Fruit fly (Drosophila melanogaster) whole organism, embryonic: ENCODE results near the gene HDAC4.

Experiments used
- Abd-B ChIP-seq: fragments of 200-800 bp; sonication (Bioruptor generic); optimal IDR thresholded peaks from 2 replicates; lab custom pipeline; 2018; ENCODE audit warnings: missing biosample characterization, mild to moderate bottlenecking, missing genetic modification characterization, moderate library complexity
- CG10274 ChIP-seq: fragments of 200-800 bp; sonication (Bioruptor generic); optimal IDR thresholded peaks from 3 replicates; lab custom pipeline; 2017; ENCODE audit warnings: missing biosample characterization, mild to moderate bottlenecking, missing genetic modification characterization
- CG10366 ChIP-seq: fragments of 200-800 bp; sonication (Bioruptor generic); IDR thresholded peaks from 2 replicates; pipeline ENCODE4 v1.3.6; 2022; ENCODE audit warnings: missing biosample characterization, missing genetic modification characterization
- CG11723 ChIP-seq: fragments of 200-800 bp; sonication (Bioruptor generic); optimal IDR thresholded peaks from 2 replicates; lab custom pipeline; 2017; ENCODE audit warnings: missing biosample characterization, mild to moderate bottlenecking, missing genetic modification characterization
- CG12104 ChIP-seq: fragments of 200-800 bp; sonication (Bioruptor generic); optimal IDR thresholded peaks from 3 replicates; lab custom pipeline; 2016; ENCODE audit warnings: missing biosample characterization, missing genetic modification characterization
- CG12299 ChIP-seq: fragments of 200-800 bp; sonication (Bioruptor generic); optimal IDR thresholded peaks from 2 replicates; lab custom pipeline; 2018; ENCODE audit warnings: missing biosample characterization, mild to moderate bottlenecking, missing genetic modification characterization
- CG1529 ChIP-seq: fragments of 200-800 bp; sonication (Bioruptor generic); optimal IDR thresholded peaks from 3 replicates; lab custom pipeline; 2018; ENCODE audit warnings: missing biosample characterization, missing genetic modification characterization
- CG1602 ChIP-seq: fragments of 200-800 bp; sonication (Bioruptor generic); optimal IDR thresholded peaks from 3 replicates; lab custom pipeline; 2016; ENCODE audit warnings: missing biosample characterization, missing genetic modification characterization
- CG1603 ChIP-seq: fragments of 200-800 bp; sonication (Bioruptor generic); optimal IDR thresholded peaks from 2 replicates; lab custom pipeline; 2019; ENCODE audit warnings: missing biosample characterization, mild to moderate bottlenecking, missing genetic modification characterization, moderate library complexity
- CG1832 ChIP-seq: fragments of 200-800 bp; sonication (Bioruptor generic); optimal IDR thresholded peaks from 2 replicates; lab custom pipeline; 2017; ENCODE audit warnings: missing biosample characterization, mild to moderate bottlenecking, missing genetic modification characterization, inconsistent platforms
- CG2120 ChIP-seq: fragments of 200-800 bp; sonication (Bioruptor generic); optimal IDR thresholded peaks from 3 replicates; lab custom pipeline; 2016; ENCODE audit warnings: missing biosample characterization, missing genetic modification characterization
- CG2129 ChIP-seq: fragments of 200-800 bp; sonication (Bioruptor generic); IDR thresholded peaks from 2 replicates; pipeline ENCODE4 v1.3.6; 2022; ENCODE audit warnings: missing biosample characterization, missing genetic modification characterization; ENCODE audit not compliant: partially characterized antibody
- CG2712 ChIP-seq: fragments of 200-800 bp; optimal IDR thresholded peaks from 3 replicates; lab custom pipeline; 2019; ENCODE audit warnings: missing biosample characterization, mild to moderate bottlenecking, missing genetic modification characterization, moderate library complexity
- CG2875 ChIP-seq: fragments of 200-800 bp; sonication (Bioruptor generic); optimal IDR thresholded peaks from 2 replicates; lab custom pipeline; 2017; ENCODE audit warnings: missing biosample characterization, mild to moderate bottlenecking, missing genetic modification characterization, missing genetic modification reagents
- CG32772 ChIP-seq: fragments of 200-800 bp; sonication (Bioruptor generic); IDR thresholded peaks from 2 replicates; pipeline ENCODE4 v1.3.6; 2022; ENCODE audit warnings: missing biosample characterization, missing genetic modification characterization
- CG33213 ChIP-seq: fragments of 200-800 bp; sonication (Bioruptor generic); optimal IDR thresholded peaks from 3 replicates; lab custom pipeline; 2016; ENCODE audit warnings: missing biosample characterization, missing genetic modification characterization
- CG33557 ChIP-seq: fragments of 200-800 bp; sonication (Bioruptor generic); optimal IDR thresholded peaks from 2 replicates; lab custom pipeline; 2019; ENCODE audit warnings: missing biosample characterization, mild to moderate bottlenecking, missing genetic modification characterization, moderate library complexity
- CG34376 ChIP-seq: fragments of 200-800 bp; sonication (Bioruptor generic); optimal IDR thresholded peaks from 2 replicates; lab custom pipeline; 2018; ENCODE audit warnings: missing biosample characterization, mild to moderate bottlenecking, missing genetic modification characterization
- CG4328 ChIP-seq: fragments of 200-800 bp; sonication (Bioruptor generic); optimal IDR thresholded peaks from 3 replicates; lab custom pipeline; 2017; ENCODE audit warnings: missing biosample characterization, missing genetic modification reagents, missing genetic modification characterization
- CG9932 ChIP-seq: fragments of 200-800 bp; sonication (Bioruptor generic); IDR thresholded peaks from 2 replicates; pipeline ENCODE4 v1.3.6; 2022; ENCODE audit warnings: missing biosample characterization, missing genetic modification characterization
- Deaf1 ChIP-seq: fragments of 200-800 bp; optimal IDR thresholded peaks from 3 replicates; lab custom pipeline; 2019; ENCODE audit warnings: missing biosample characterization, mild to moderate bottlenecking, missing genetic modification characterization, moderate library complexity
- Dref ChIP-seq: fragments of 200-800 bp; sonication (Bioruptor generic); IDR thresholded peaks from 2 replicates; pipeline ENCODE4 v1.3.6; 2022; ENCODE audit warnings: missing biosample characterization, missing genetic modification characterization
- Elba2 ChIP-seq: fragments of 200-800 bp; sonication (Bioruptor generic); optimal IDR thresholded peaks from 3 replicates; lab custom pipeline; 2016; ENCODE audit warnings: missing biosample characterization, missing genetic modification characterization
- Ets65A ChIP-seq: fragments of 200-800 bp; sonication (Bioruptor generic); peaks from one replicate; lab custom pipeline; 2016; ENCODE audit warnings: missing biosample characterization, missing genetic modification characterization
- Fer3 ChIP-seq: fragments of 200-800 bp; sonication (Bioruptor generic); optimal IDR thresholded peaks from 2 replicates; lab custom pipeline; 2018; ENCODE audit warnings: missing biosample characterization, mild to moderate bottlenecking, missing genetic modification characterization, moderate library complexity
- HHEX ChIP-seq: fragments of 200-800 bp; sonication (Bioruptor generic); optimal IDR thresholded peaks from 3 replicates; lab custom pipeline; 2017; ENCODE audit warnings: missing biosample characterization, mild to moderate bottlenecking, missing genetic modification characterization, missing genetic modification reagents
- HLH3B ChIP-seq: fragments of 200-800 bp; sonication (Bioruptor generic); IDR thresholded peaks from 2 replicates; pipeline ENCODE4 v1.3.6; 2022; ENCODE audit warnings: missing biosample characterization, missing genetic modification characterization
- Hr78 ChIP-seq, 2 experiments: fragments of 200-800 bp in 1 of 2; fragments of >200 bp in 1 of 2; sonication (Bioruptor generic) in 1 of 2; optimal IDR thresholded peaks; 2 replicates each; lab custom pipeline; 2017 to 2019; ENCODE audit warnings: missing biosample characterization in 2 of 2, missing genetic modification characterization in 2 of 2, mild to moderate bottlenecking in 1 of 2, moderate library complexity in 1 of 2
- Lpt ChIP-seq: fragments of >200 bp; optimal IDR thresholded peaks from 2 replicates; lab custom pipeline; 2018; ENCODE audit warnings: missing biosample characterization, missing genetic modification characterization
- Myb ChIP-seq: fragments of 200-800 bp; sonication (Bioruptor generic); optimal IDR thresholded peaks from 2 replicates; lab custom pipeline; 2016; ENCODE audit warnings: missing biosample characterization, missing genetic modification characterization
- Trl ChIP-seq, 3 experiments: fragments of >200 bp in 2 of 3; fragments of 200-800 bp in 1 of 3; sonication (Bioruptor generic) in 1 of 3; optimal IDR thresholded peaks; 2 replicates in 1 of 3; 3 replicates in 2 of 3; lab custom pipeline; 2016 to 2017; ENCODE audit warnings: missing biosample characterization in 1 of 3, missing genetic modification characterization in 1 of 3
- al ChIP-seq: fragments of 200-800 bp; sonication (Bioruptor generic); IDR thresholded peaks from 2 replicates; pipeline ENCODE4 v1.3.6; 2022; ENCODE audit warnings: missing biosample characterization, missing genetic modification characterization
- amos ChIP-seq: fragments of 200-800 bp; sonication (Bioruptor generic); IDR thresholded peaks from 2 replicates; pipeline ENCODE4 v1.3.6; 2022; ENCODE audit warnings: missing biosample characterization, missing genetic modification characterization; ENCODE audit not compliant: partially characterized antibody
- danr ChIP-seq: fragments of 200-800 bp; sonication (Bioruptor generic); IDR thresholded peaks from 2 replicates; pipeline ENCODE4 v1.3.6; 2022; ENCODE audit warnings: missing biosample characterization, missing genetic modification characterization
- fd64A ChIP-seq: fragments of 200-800 bp; sonication (Bioruptor generic); optimal IDR thresholded peaks from 3 replicates; lab custom pipeline; 2018; ENCODE audit warnings: missing biosample characterization, mild to moderate bottlenecking, missing genetic modification characterization
- fru ChIP-seq: fragments of >200 bp; optimal IDR thresholded peaks from 2 replicates; lab custom pipeline; 2017
- gt ChIP-seq: fragments of 200-800 bp; sonication (Bioruptor generic); IDR thresholded peaks from 2 replicates; pipeline ENCODE4 v1.3.6; 2022; ENCODE audit warnings: missing biosample characterization, missing genetic modification characterization
- h ChIP-seq: fragments of >200 bp; optimal IDR thresholded peaks from 2 replicates; lab custom pipeline; 2017
- hb ChIP-seq: fragments of 200-800 bp; sonication (Bioruptor generic); IDR thresholded peaks from 3 replicates; pipeline ENCODE4 v1.3.6; 2022; ENCODE audit warnings: missing biosample characterization, missing genetic modification characterization; ENCODE audit not compliant: partially characterized antibody
- mld ChIP-seq: fragments of 200-800 bp; sonication (Bioruptor generic); IDR thresholded peaks from 3 replicates; pipeline ENCODE4 v1.3.6; 2022; ENCODE audit warnings: missing biosample characterization, missing genetic modification characterization; ENCODE audit not compliant: partially characterized antibody
- nerfin-2 ChIP-seq: fragments of 200-800 bp; sonication (Bioruptor generic); IDR thresholded peaks from 2 replicates; pipeline ENCODE4 v1.3.6; 2022; ENCODE audit warnings: missing biosample characterization, missing genetic modification characterization; ENCODE audit not compliant: partially characterized antibody
- pb ChIP-seq: fragments of 200-800 bp; sonication (Bioruptor generic); optimal IDR thresholded peaks from 3 replicates; lab custom pipeline; 2016; ENCODE audit warnings: missing biosample characterization, missing genetic modification characterization
- sc ChIP-seq, 3 experiments: fragments of >200 bp in 2 of 3; fragments of 200-800 bp in 1 of 3; sonication (Bioruptor generic) in 1 of 3; optimal IDR thresholded peaks; 2 replicates in 2 of 3; 3 replicates in 1 of 3; lab custom pipeline; 2017; ENCODE audit warnings: mild to moderate bottlenecking in 1 of 3, missing biosample characterization in 1 of 3, missing genetic modification characterization in 1 of 3, missing genetic modification reagents in 1 of 3
- slp2 ChIP-seq: fragments of 200-800 bp; sonication (Bioruptor generic); optimal IDR thresholded peaks from 2 replicates; lab custom pipeline; 2016; ENCODE audit warnings: missing biosample characterization, missing genetic modification characterization
- so ChIP-seq: fragments of 200-800 bp; sonication (Bioruptor generic); IDR thresholded peaks from 3 replicates; pipeline ENCODE4 v1.3.6; 2022; ENCODE audit warnings: missing biosample characterization, missing genetic modification characterization
- sqz ChIP-seq: fragments of 200-800 bp; sonication (Bioruptor generic); optimal IDR thresholded peaks from 3 replicates; lab custom pipeline; 2018; ENCODE audit warnings: missing biosample characterization, mild to moderate bottlenecking, missing genetic modification characterization
- sug ChIP-seq: fragments of 200-800 bp; optimal IDR thresholded peaks from 2 replicates; lab custom pipeline; 2019; ENCODE audit warnings: missing biosample characterization, mild to moderate bottlenecking, missing genetic modification characterization, moderate library complexity
- twi ChIP-seq: fragments of 200-800 bp; optimal IDR thresholded peaks from 2 replicates; lab custom pipeline; 2019; ENCODE audit warnings: missing biosample characterization, mild to moderate bottlenecking, missing genetic modification characterization, moderate library complexity

The HDAC4 gene

DNA sequence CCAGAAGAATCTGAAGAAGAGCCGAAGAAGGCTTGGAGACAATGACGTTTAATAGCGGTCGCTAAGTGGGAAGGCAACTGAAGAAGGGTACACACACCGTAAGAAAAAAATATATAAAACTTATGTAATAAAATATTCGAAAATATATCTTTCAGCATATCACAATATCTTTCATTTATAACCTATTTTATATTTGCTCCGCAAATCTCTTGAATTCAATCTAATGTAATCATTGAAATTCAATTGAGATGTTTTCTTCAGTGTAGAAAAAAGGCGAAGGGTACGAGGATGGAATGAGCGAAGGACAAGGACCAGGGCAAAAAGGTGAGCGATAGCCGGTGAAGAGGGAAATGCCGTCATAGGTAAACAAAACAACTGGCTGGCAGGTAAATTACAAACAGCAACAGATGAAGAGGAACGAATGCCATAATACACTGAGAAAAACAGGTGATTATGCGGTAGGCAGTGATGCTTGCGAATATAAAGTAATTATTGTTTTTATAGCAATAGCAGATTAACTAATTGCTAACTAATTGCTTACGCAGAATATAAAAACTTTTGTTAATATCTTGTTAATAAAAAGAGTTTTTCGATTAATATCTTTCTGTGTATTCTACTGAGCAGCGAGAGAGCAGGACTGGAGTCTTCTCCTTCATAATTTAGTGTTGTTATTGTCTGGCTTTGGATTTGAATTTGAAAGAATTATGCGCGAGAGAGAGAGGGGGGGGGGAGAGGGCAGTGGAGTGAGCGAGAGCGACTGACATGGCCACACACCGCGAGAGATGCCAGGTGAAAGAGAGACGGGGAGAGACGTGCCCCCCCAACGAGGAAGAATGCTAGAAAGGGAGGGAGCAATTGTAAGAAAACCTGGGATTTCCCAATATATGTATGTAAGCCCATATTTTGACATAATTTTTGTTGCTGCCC, 51.4 kb downstream of the HDAC4 start (continued):
- TF ChIP-seq CG2129 (GFP tag; lab: Robert Waterston, UW), result no peak
- TF ChIP-seq gt (GFP tag; lab: Robert Waterston, UW), result peak; percentile 65
- TF ChIP-seq HHEX, result peak; percentile 81
- no peak for TF ChIP-seq fru (lab: Kevin White, UChicago)
- peak; percentile 66 for TF ChIP-seq CG12104 (GFP tag; lab: Kevin White, UChicago)
- TF ChIP-seq mld (GFP tag; lab: Robert Waterston, UW), result no peak
- TF ChIP-seq pb, result peak; percentile 63
- TF ChIP-seq CG2875 (GFP tag; lab: Kevin White, UChicago), result peak; percentile 72
- peak; percentile 80 for TF ChIP-seq Elba2 (GFP tag; lab: Kevin White, UChicago)
- TF ChIP-seq slp2, result peak; percentile 65
- no peak for TF ChIP-seq nerfin-2 (GFP tag; lab: Robert Waterston, UW)
- peak; percentile 56 for TF ChIP-seq CG10274 (GFP tag; lab: Kevin White, UChicago)
- no peak for TF ChIP-seq Lpt (GFP tag; lab: Kevin White, UChicago)
- TF ChIP-seq so (GFP tag; lab: Robert Waterston, UW), result peak; percentile 78; the same call in 2 of the 3 replicates
- TF ChIP-seq CG1529 (GFP tag; lab: Kevin White, UChicago), result peak; percentile 57
- peak; percentile 98 for TF ChIP-seq Ets65A (GFP tag; lab: Kevin White, UChicago)
- TF ChIP-seq al (GFP tag; lab: Robert Waterston, UW), result peak; percentile 51; the same call in 1 of the 2 replicates
- TF ChIP-seq Fer3 (tag; lab: Kevin White, UChicago), result peak; percentile 56
- TF ChIP-seq sc (optimal IDR thresholded peaks at IDR 0.05; lab: Kevin White, UChicago), result no peak
- TF ChIP-seq sc (GFP tag; optimal IDR thresholded peaks at IDR 0.05; lab: Kevin White, UChicago), result peak; percentile 77
- peak; percentile 76 for TF ChIP-seq CG10366 (GFP tag; lab: Robert Waterston, UW)
- peak; percentile 69 for TF ChIP-seq fd64A (GFP tag; lab: Kevin White, UChicago)
- peak; percentile 69 for TF ChIP-seq Abd-B (GFP tag; lab: Kevin White, UChicago)
- peak; percentile 4 for TF ChIP-seq CG12299 (tag; lab: Kevin White, UChicago)
- TF ChIP-seq CG9932 (GFP tag; lab: Robert Waterston, UW), result peak; percentile 61
- TF ChIP-seq sug (tag; lab: Kevin White, UChicago), result peak; percentile 34
- peak; percentile 94 for TF ChIP-seq CG33557 (GFP tag; lab: Kevin White, UChicago)
- peak; percentile 51 for TF ChIP-seq CG11723 (GFP tag; lab: Kevin White, UChicago)
- no peak for TF ChIP-seq h (lab: Kevin White, UChicago)
- peak; percentile 74 for TF ChIP-seq HLH3B
- no peak for TF ChIP-seq Dref
- peak; percentile 79 for TF ChIP-seq CG1603
- peak; percentile 74 for TF ChIP-seq CG2120 (GFP tag; lab: Kevin White, UChicago)
- peak in 1 of 2 experiments; percentile 39 for TF ChIP-seq Hr78 (GFP tag; optimal IDR thresholded peaks at IDR 0.05; lab: Kevin White, UChicago)
- TF ChIP-seq CG33213, result peak; percentile 72
- peak; percentile 81 for TF ChIP-seq CG1602
- TF ChIP-seq CG32772 (GFP tag; lab: Robert Waterston, UW), result peak; percentile 81
- no peak for TF ChIP-seq amos (GFP tag; lab: Robert Waterston, UW)
- TF ChIP-seq twi (tag; lab: Kevin White, UChicago), result peak; percentile 85
- TF ChIP-seq CG1832 (GFP tag; lab: Kevin White, UChicago), result peak; percentile 84
- no peak for TF ChIP-seq hb (GFP tag; lab: Robert Waterston, UW)
- TF ChIP-seq Myb (GFP tag; lab: Kevin White, UChicago), result peak; percentile 34
- TF ChIP-seq sqz (GFP tag; lab: Kevin White, UChicago), result peak; percentile 73
- TF ChIP-seq CG4328 (GFP tag; lab: Kevin White, UChicago), result peak; percentile 49
- TF ChIP-seq CG2712, result peak; percentile 94
- TF ChIP-seq Deaf1 (tag; lab: Kevin White, UChicago), result peak; percentile 52
- peak; percentile 23 to 47 for TF ChIP-seq Trl (optimal IDR thresholded peaks at IDR 0.05; lab: Kevin White, UChicago)
- TF ChIP-seq Trl (GFP tag; optimal IDR thresholded peaks at IDR 0.05; lab: Kevin White, UChicago), result peak; percentile 84
- peak; percentile 65; the same call in 1 of the 2 replicates for TF ChIP-seq danr (GFP tag; lab: Robert Waterston, UW)
- TF ChIP-seq CG34376 (GFP tag; lab: Kevin White, UChicago), result no peak
